Worm (Caenorhabditis elegans) whole organism, L4 larva: ENCODE measurements around the gene rfp-1.

Experiments used
- T20F7.1 ChIP-seq: fragments of 200-800 bp; sonication (Bioruptor generic); optimal IDR thresholded peaks from 2 replicates; lab custom pipeline; 2018; ENCODE audit warnings: mild to moderate bottlenecking, missing genetic modification characterization, missing compliant biosample characterization
- ZK337.2 ChIP-seq: fragments of 200-800 bp; sonication (Bioruptor generic); IDR thresholded peaks from 2 replicates; pipeline ENCODE4 v1.3.6; 2022; ENCODE audit warnings: missing genetic modification reagents, missing genetic modification characterization, missing compliant biosample characterization
- aha-1 ChIP-seq: fragments of 150-350 bp; peaks from one replicate; lab custom pipeline; 2014; ENCODE audit warnings: missing biosample characterization, missing genetic modification characterization
- aly-2 ChIP-seq: sonication (generic microtip); optimal IDR thresholded peaks from 2 replicates; lab custom pipeline; 2018; ENCODE audit warnings: missing biosample characterization, missing genetic modification characterization
- ama-1 ChIP-seq: fragments of 150-350 bp; optimal IDR thresholded peaks from 2 replicates; lab custom pipeline; 2014; ENCODE audit warnings: inconsistent platforms, mixed read lengths
- ceh-82 ChIP-seq: sonication (generic microtip); optimal IDR thresholded peaks from 2 replicates; lab custom pipeline; 2017; ENCODE audit warnings: missing biosample characterization, missing genetic modification characterization
- ces-1 ChIP-seq: fragments of 150-350 bp; sonication (generic microtip); optimal IDR thresholded peaks from 4 replicates; lab custom pipeline; 2014; ENCODE audit warnings: missing biosample characterization, missing genetic modification reagents, missing genetic modification characterization
- daf-16 ChIP-seq, 3 experiments: sonication (generic microtip); optimal IDR thresholded peaks; 2 replicates each; lab custom pipeline; 2016 to 2017; ENCODE audit warnings: missing genetic modification characterization in 3 of 3, missing genetic modification reagents in 3 of 3, mild to moderate bottlenecking in 2 of 3, missing compliant biosample characterization in 2 of 3, missing biosample characterization in 1 of 3, moderate library complexity in 1 of 3
- daf-19 ChIP-seq: fragments of 200-800 bp; sonication (Bioruptor generic); conservative IDR thresholded peaks from 2 replicates; pipeline ENCODE4 v1.3.6; 2022; ENCODE audit warnings: missing genetic modification characterization, missing compliant biosample characterization
- daf-8 ChIP-seq: fragments of 200-800 bp; sonication (Bioruptor generic); IDR thresholded peaks from 2 replicates; pipeline ENCODE4 v1.3.6; 2022; ENCODE audit warnings: missing genetic modification characterization, missing compliant biosample characterization
- dmd-6 ChIP-seq: fragments of 200-800 bp; sonication (Bioruptor generic); IDR thresholded peaks from 2 replicates; pipeline ENCODE4 v1.3.6; 2022; ENCODE audit warnings: missing genetic modification reagents, missing genetic modification characterization, missing compliant biosample characterization
- dpl-1 ChIP-seq: fragments of 150-350 bp; optimal IDR thresholded peaks from 2 replicates; lab custom pipeline; 2014; ENCODE audit warnings: missing biosample characterization, missing genetic modification reagents, missing genetic modification characterization
- duxl-1 ChIP-seq: sonication (generic microtip); optimal IDR thresholded peaks from 2 replicates; lab custom pipeline; 2016; ENCODE audit warnings: mild to moderate bottlenecking, missing genetic modification characterization, moderate library complexity, missing compliant biosample characterization; ENCODE audit not compliant: poor library complexity
- jun-1 ChIP-seq: fragments of 150-350 bp; optimal IDR thresholded peaks from 2 replicates; lab custom pipeline; 2014; ENCODE audit warnings: missing biosample characterization, missing genetic modification reagents, missing genetic modification characterization
- lim-7 ChIP-seq: fragments of 200-800 bp; sonication (Bioruptor generic); IDR thresholded peaks from 2 replicates; pipeline ENCODE4 v1.3.6; 2022; ENCODE audit warnings: missing genetic modification characterization, missing compliant biosample characterization
- lin-39 ChIP-seq: fragments of 150-350 bp; optimal IDR thresholded peaks from 2 replicates; lab custom pipeline; 2014; ENCODE audit warnings: missing biosample characterization, missing genetic modification reagents, missing genetic modification characterization
- lir-3 ChIP-seq: sonication (generic microtip); optimal IDR thresholded peaks from 2 replicates; lab custom pipeline; 2016; ENCODE audit warnings: mild to moderate bottlenecking, missing genetic modification characterization, missing compliant biosample characterization
- lsy-2 ChIP-seq, 2 experiments: fragments of 150-350 bp in 1 of 2; sonication (generic microtip) in 1 of 2; optimal IDR thresholded peaks; 2 replicates each; lab custom pipeline; 2014 to 2017; ENCODE audit warnings: missing biosample characterization in 2 of 2, missing genetic modification characterization in 2 of 2
- mdl-1 ChIP-seq, 2 experiments: fragments of 150-350 bp in 1 of 2; sonication (generic microtip) in 1 of 2; optimal IDR thresholded peaks; 2 replicates each; lab custom pipeline; 2014 to 2017; ENCODE audit warnings: missing biosample characterization in 2 of 2, missing genetic modification characterization in 2 of 2
- mep-1 ChIP-seq: fragments of 150-350 bp; sonication (generic microtip); optimal IDR thresholded peaks from 3 replicates; lab custom pipeline; 2014; ENCODE audit warnings: missing biosample characterization, missing genetic modification characterization
- mes-2 ChIP-seq: sonication (generic microtip); optimal IDR thresholded peaks from 2 replicates; lab custom pipeline; 2016; ENCODE audit warnings: missing genotype, mild to moderate bottlenecking, missing genetic modification characterization, missing compliant biosample characterization; ENCODE audit not compliant: poor library complexity, severe bottlenecking
- nhr-111 ChIP-seq: fragments of 200-800 bp; sonication (Bioruptor generic); optimal IDR thresholded peaks from 2 replicates; lab custom pipeline; 2018; ENCODE audit warnings: mild to moderate bottlenecking, missing genetic modification characterization, missing compliant biosample characterization
- nhr-237 ChIP-seq: sonication (generic microtip); optimal IDR thresholded peaks from 2 replicates; lab custom pipeline; 2017; ENCODE audit warnings: missing biosample characterization, missing genetic modification characterization
- nhr-41 ChIP-seq: fragments of 200-800 bp; sonication (Bioruptor generic); IDR thresholded peaks from 2 replicates; pipeline ENCODE4 v1.3.6; 2022; ENCODE audit warnings: missing genetic modification reagents, missing genetic modification characterization, missing compliant biosample characterization
- nhr-76 ChIP-seq: fragments of 150-350 bp; optimal IDR thresholded peaks from 2 replicates; lab custom pipeline; 2014; ENCODE audit warnings: missing biosample characterization, missing genetic modification characterization
- nhr-77 ChIP-seq: fragments of 150-350 bp; optimal IDR thresholded peaks from 2 replicates; lab custom pipeline; 2014; ENCODE audit warnings: missing biosample characterization, missing genetic modification characterization
- php-3 ChIP-seq: fragments of 200-800 bp; sonication (Bioruptor generic); IDR thresholded peaks from 2 replicates; pipeline ENCODE4 v1.3.6; 2022; ENCODE audit warnings: missing genetic modification reagents, missing genetic modification characterization, missing compliant biosample characterization
- sdz-12 ChIP-seq: fragments of 200-800 bp; sonication (Bioruptor generic); optimal IDR thresholded peaks from 2 replicates; lab custom pipeline; 2018; ENCODE audit warnings: mild to moderate bottlenecking, missing genetic modification characterization, missing compliant biosample characterization
- skn-1 ChIP-seq: fragments of 150-350 bp; optimal IDR thresholded peaks from 2 replicates; lab custom pipeline; 2014; ENCODE audit warnings: missing biosample characterization, missing genetic modification characterization
- snpc-4 ChIP-seq: fragments of 150-350 bp; optimal IDR thresholded peaks from 2 replicates; lab custom pipeline; 2014; ENCODE audit warnings: missing biosample characterization, missing genetic modification characterization
- tag-97 ChIP-seq: fragments of 200-800 bp; sonication (Bioruptor generic); IDR thresholded peaks from 2 replicates; pipeline ENCODE4 v1.3.6; 2022; ENCODE audit warnings: missing genetic modification characterization, missing compliant biosample characterization
- tra-1 ChIP-seq: fragments of 200-800 bp; sonication (Bioruptor generic); IDR thresholded peaks from 2 replicates; pipeline ENCODE4 v1.3.6; 2022; ENCODE audit warnings: missing genetic modification reagents, missing genetic modification characterization, missing compliant biosample characterization
- unc-130 ChIP-seq: sonication (generic microtip); optimal IDR thresholded peaks from 2 replicates; lab custom pipeline; 2016; ENCODE audit warnings: missing genetic modification reagents, missing genetic modification characterization, missing compliant biosample characterization
- unc-39 ChIP-seq: sonication (generic microtip); optimal IDR thresholded peaks from 2 replicates; lab custom pipeline; 2017; ENCODE audit warnings: missing biosample characterization, missing genetic modification characterization
- unc-62 ChIP-seq, 3 experiments: fragments of 150-350 bp in 1 of 3; sonication (generic microtip); optimal IDR thresholded peaks in 2 of 3; peaks in 1 of 3; 1 replicate in 1 of 3; 2 replicates in 2 of 3; lab custom pipeline; 2014 to 2017; ENCODE audit warnings: missing biosample characterization in 3 of 3, missing genetic modification characterization in 3 of 3, missing genetic modification reagents in 3 of 3, missing genotype in 1 of 3
- zip-2 ChIP-seq: fragments of 150-350 bp; optimal IDR thresholded peaks from 2 replicates; lab custom pipeline; 2014; ENCODE audit warnings: missing biosample characterization, missing genetic modification characterization
- ztf-11 ChIP-seq: fragments of 150-350 bp; optimal IDR thresholded peaks from 2 replicates; lab custom pipeline; 2014; ENCODE audit warnings: missing biosample characterization, missing genetic modification characterization

rfp-1 gene

DNA sequence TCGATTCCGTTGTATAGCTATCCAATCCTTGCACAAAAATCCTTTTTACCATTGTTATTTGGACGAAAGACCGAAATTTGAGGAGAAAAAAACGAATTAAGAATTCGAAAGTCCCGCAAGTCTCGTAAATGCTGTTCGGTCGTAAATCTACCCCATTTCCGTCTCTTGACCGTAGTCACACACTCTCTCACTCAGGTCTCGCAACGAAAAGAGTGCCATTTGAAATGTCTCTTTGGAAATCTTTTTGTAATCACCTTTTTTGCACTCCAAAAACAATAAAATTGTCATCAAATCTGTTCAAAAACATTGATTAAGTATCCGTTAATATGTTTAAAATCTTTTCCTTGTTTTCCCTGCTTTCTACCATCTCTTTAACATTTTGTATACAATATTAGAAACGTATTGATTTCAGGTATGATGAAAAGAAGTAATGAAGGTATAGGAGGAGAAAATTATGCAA lies at the start of gene rfp-1, which contains the start of gene R05D3.8 (continued):
- TF ChIP-seq mdl-1 (tag; optimal IDR thresholded peaks at IDR 0.05; lab: Kevin White, UChicago) = peak in 1 of 2 experiments; percentile 28
- 0 out of 2 replicates have a peak, but pooled peaks have one; percentile 22 for TF ChIP-seq tra-1 (GFP tag; lab: Robert Waterston, UW)
- TF ChIP-seq, all 104 proteins: peak for 36

DNA sequence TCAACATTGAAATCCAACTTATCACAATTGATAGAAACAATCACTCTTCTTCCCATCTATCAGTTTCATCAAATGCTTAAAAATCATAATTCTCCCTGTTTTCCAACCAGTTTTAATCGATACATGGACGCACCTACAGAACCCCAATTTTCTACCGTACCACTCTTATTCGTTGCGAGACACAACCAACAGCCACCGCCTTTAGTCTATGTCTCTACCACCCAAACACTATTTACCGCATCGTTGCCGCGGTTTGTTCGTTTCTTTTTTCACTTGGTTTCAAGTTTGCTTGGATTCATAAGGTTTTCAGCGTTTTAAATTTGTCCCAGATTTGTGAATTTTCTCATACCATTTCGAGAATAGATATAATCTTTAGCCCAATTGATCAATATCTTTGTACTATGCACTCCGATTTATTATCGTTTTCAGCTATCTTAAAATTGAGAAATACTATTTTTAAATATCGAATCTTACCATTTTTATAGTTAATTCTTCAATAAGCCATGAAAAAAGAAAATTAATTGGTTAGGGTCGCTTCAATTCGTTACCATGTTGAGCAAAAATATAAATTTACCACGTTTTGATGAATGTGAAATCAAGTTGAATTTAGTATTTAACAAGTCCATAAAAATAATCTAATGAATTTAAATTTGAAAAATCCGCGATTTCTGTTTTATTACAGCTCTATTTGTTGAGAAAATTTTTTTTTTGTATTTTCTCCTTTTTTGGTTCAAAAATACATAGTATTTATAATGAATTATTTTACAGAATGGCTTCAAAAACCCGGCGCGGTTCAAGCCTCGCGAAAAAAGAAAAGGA lies 48.0 kb upstream of the rfp-1 start, which contains the start of gene F10E9.3:
TSS of gene F10E9.3 (plus strand) at position 769 of the 819 bp plus-strand sequence.
- peak; percentile 68 for TF ChIP-seq aha-1 (tag; lab: Kevin White, UChicago)
- TF ChIP-seq mes-2 (tag; lab: Kevin White, UChicago) = peak; percentile 72
- no peak for TF ChIP-seq daf-19 (GFP tag; lab: Robert Waterston, UW)
- TF ChIP-seq lsy-2 (tag; optimal IDR thresholded peaks at IDR 0.05; lab: Kevin White, UChicago) = peak in 1 of 2 experiments; percentile 96
- TF ChIP-seq ces-1 = no peak
- TF ChIP-seq ZK337.2 (GFP tag; lab: Robert Waterston, UW) = no peak
- TF ChIP-seq dpl-1 (GFP tag; lab: Kevin White, UChicago) = peak; percentile 38
- no peak for TF ChIP-seq nhr-237 (tag; lab: Kevin White, UChicago)
- TF ChIP-seq nhr-111 = no peak
- no peak for TF ChIP-seq mep-1
- TF ChIP-seq tag-97 (GFP tag; lab: Robert Waterston, UW) = no peak
- no peak for TF ChIP-seq aly-2
- TF ChIP-seq daf-16 (GFP tag; optimal IDR thresholded peaks at IDR 0.05; lab: Kevin White, UChicago) = no peak
- peak; percentile 12 for TF ChIP-seq daf-16 (tag; optimal IDR thresholded peaks at IDR 0.05; lab: Kevin White, UChicago)
- no peak for TF ChIP-seq lir-3 (tag; lab: Kevin White, UChicago)
- no peak for TF ChIP-seq sdz-12 (GFP tag; lab: Kevin White, UChicago)
- no peak for TF ChIP-seq zip-2 (tag; lab: Kevin White, UChicago)
- TF ChIP-seq unc-62 (GFP tag; optimal IDR thresholded peaks at IDR 0.05 in 1 of 2; lab: Kevin White, UChicago) = peak in 1 of 2 experiments; percentile 93
- no peak for TF ChIP-seq unc-62 (tag; optimal IDR thresholded peaks at IDR 0.05; lab: Kevin White, UChicago)
- TF ChIP-seq lim-7 (GFP tag; lab: Robert Waterston, UW) = no peak
- TF ChIP-seq dmd-6 (GFP tag; lab: Robert Waterston, UW) = no peak
- TF ChIP-seq nhr-77 = no peak
- TF ChIP-seq unc-39 = no peak
- TF ChIP-seq unc-130 (GFP tag; lab: Kevin White, UChicago) = no peak
- no peak for TF ChIP-seq nhr-41 (GFP tag; lab: Robert Waterston, UW)
- TF ChIP-seq ama-1 (lab: Kevin White, UChicago) = peak; percentile 32
- no peak for TF ChIP-seq nhr-76
- no peak for TF ChIP-seq skn-1 (tag; lab: Kevin White, UChicago)
- TF ChIP-seq T20F7.1 = peak; percentile 13
- no peak for TF ChIP-seq snpc-4 (tag; lab: Kevin White, UChicago)
- TF ChIP-seq duxl-1 = no peak

- TF ChIP-seq ztf-11 (no peak), mep-1 (peak; percentile 2)
These were observed 46.0 kb upstream of the rfp-1 start, which contains the start of gene F10E9.2 for ce11 chrIII:8312393-8312792. Gene F10E9.2 (plus strand): TSS chrIII:8312693.

- TF ChIP-seq php-3 (GFP tag; lab: Robert Waterston, UW) (no peak), daf-8 (no peak), zip-2 (tag; lab: Kevin White, UChicago) (no peak), lin-39 (tag; lab: Kevin White, UChicago) (no peak), ceh-82 (tag; lab: Kevin White, UChicago) (no peak), mes-2 (tag; lab: Kevin White, UChicago) (no peak), snpc-4 (tag; lab: Kevin White, UChicago) (no peak), dmd-6 (GFP tag; lab: Robert Waterston, UW) (no peak), jun-1 (tag; lab: Kevin White, UChicago) (no peak)
These were observed 39.9 kb upstream of the rfp-1 start, which contains the start of gene sas-4 for ce11 chrIII:8318488-8318887. Gene sas-4 (minus strand): TSS chrIII:8318588.
